Worm (Caenorhabditis elegans): ENCODE measurements around the gene csn-6.

DNA sequence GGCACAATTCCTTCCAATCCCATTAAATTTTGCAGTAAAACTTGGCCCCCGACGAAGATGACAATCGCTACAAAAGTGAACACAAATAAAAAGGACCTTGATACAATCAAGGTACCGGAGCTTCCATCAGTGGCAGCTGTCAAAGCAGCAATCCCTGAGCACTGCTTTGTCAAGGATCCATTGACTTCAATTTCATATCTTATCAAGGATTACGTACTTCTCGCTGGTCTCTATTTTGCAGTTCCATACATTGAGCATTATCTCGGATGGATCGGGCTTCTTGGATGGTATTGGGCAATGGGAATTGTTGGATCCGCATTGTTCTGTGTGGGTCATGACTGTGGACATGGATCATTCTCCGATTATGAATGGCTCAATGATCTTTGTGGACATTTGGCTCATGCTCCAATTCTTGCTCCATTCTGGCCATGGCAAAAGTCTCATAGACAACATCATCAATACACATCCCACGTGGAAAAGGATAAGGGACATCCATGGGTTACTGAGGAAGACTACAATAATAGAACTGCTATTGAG lies 23.3 kb downstream of the csn-6 start, which contains the start of gene fat-2:
- no peak for TF ChIP-seq M03D4.4 (tag; optimal IDR thresholded peaks at IDR 0.05)
- no peak for TF ChIP-seq unc-62 (GFP tag; optimal IDR thresholded peaks at IDR 0.05)
- TF ChIP-seq lsy-2 (tag; optimal IDR thresholded peaks at IDR 0.05) = no peak
- TF ChIP-seq nhr-28 (tag; optimal IDR thresholded peaks at IDR 0.05) = no peak
- no peak for TF ChIP-seq lin-13 (tag; optimal IDR thresholded peaks at IDR 0.05)
